Fruit fly (Drosophila melanogaster) whole organism, embryonic: ENCODE results near the gene CG8206.

Experiments
- Abd-B ChIP-seq: fragments of 200-800 bp; sonication (Bioruptor generic); optimal IDR thresholded peaks from 2 replicates; lab custom pipeline; 2018; ENCODE audit warnings: missing biosample characterization, mild to moderate bottlenecking, missing genetic modification characterization, moderate library complexity
- Bdp1 ChIP-seq: fragments of 200-800 bp; sonication (Bioruptor generic); optimal IDR thresholded peaks from 3 replicates; lab custom pipeline; 2016; ENCODE audit warnings: missing biosample characterization, missing genetic modification characterization
- CG10267 ChIP-seq: fragments of 200-800 bp; sonication (Bioruptor generic); optimal IDR thresholded peaks from 2 replicates; lab custom pipeline; 2018; ENCODE audit warnings: missing biosample characterization, mild to moderate bottlenecking, missing genetic modification characterization, moderate library complexity
- CG11696 ChIP-seq: fragments of 200-800 bp; sonication (Bioruptor generic); IDR thresholded peaks from 2 replicates; pipeline ENCODE4 v1.3.6; 2022; ENCODE audit warnings: missing biosample characterization, missing genetic modification characterization
- CG12071 ChIP-seq: fragments of 200-800 bp; sonication (Bioruptor generic); optimal IDR thresholded peaks from 3 replicates; lab custom pipeline; 2018; ENCODE audit warnings: missing biosample characterization, mild to moderate bottlenecking, missing genetic modification characterization
- CG1233 ChIP-seq: fragments of 200-800 bp; sonication (Bioruptor generic); optimal IDR thresholded peaks from 4 replicates; lab custom pipeline; 2018; ENCODE audit warnings: missing biosample characterization, mild to moderate bottlenecking, missing genetic modification characterization
- CG14965 ChIP-seq: fragments of 200-800 bp; sonication (Bioruptor generic); optimal IDR thresholded peaks from 2 replicates; lab custom pipeline; 2016; ENCODE audit warnings: missing biosample characterization, missing genetic modification characterization, borderline replicate concordance
- CG16863 ChIP-seq: fragments of 200-800 bp; sonication (Bioruptor generic); optimal IDR thresholded peaks from 3 replicates; lab custom pipeline; 2016; ENCODE audit warnings: missing biosample characterization, missing genetic modification characterization
- CG18262 ChIP-seq: fragments of 200-800 bp; optimal IDR thresholded peaks from 3 replicates; lab custom pipeline; 2019; ENCODE audit warnings: missing biosample characterization, mild to moderate bottlenecking, missing genetic modification characterization, moderate library complexity
- CG1832 ChIP-seq: fragments of 200-800 bp; sonication (Bioruptor generic); optimal IDR thresholded peaks from 2 replicates; lab custom pipeline; 2017; ENCODE audit warnings: missing biosample characterization, mild to moderate bottlenecking, missing genetic modification characterization, inconsistent platforms
- CG31441 ChIP-seq: fragments of 200-800 bp; sonication (Bioruptor generic); IDR thresholded peaks from 2 replicates; pipeline ENCODE4 v1.3.6; 2022; ENCODE audit warnings: missing biosample characterization, missing genetic modification characterization
- CG5245 ChIP-seq: fragments of 200-800 bp; sonication (Bioruptor generic); optimal IDR thresholded peaks from 3 replicates; lab custom pipeline; 2016; ENCODE audit warnings: missing biosample characterization, missing genetic modification characterization
- CG6854 ChIP-seq: fragments of 200-800 bp; sonication (Bioruptor generic); optimal IDR thresholded peaks from 3 replicates; lab custom pipeline; 2017; ENCODE audit warnings: missing biosample characterization, mild to moderate bottlenecking, missing genetic modification characterization
- CG7271 ChIP-seq: fragments of 200-800 bp; sonication (Bioruptor generic); optimal IDR thresholded peaks from 2 replicates; lab custom pipeline; 2018; ENCODE audit warnings: missing biosample characterization, mild to moderate bottlenecking, missing genetic modification characterization, moderate library complexity
- Dbx ChIP-seq: fragments of 200-800 bp; sonication (Bioruptor generic); IDR thresholded peaks from 3 replicates; pipeline ENCODE4 v1.3.6; 2022; ENCODE audit warnings: missing biosample characterization, missing genetic modification characterization
- Dek ChIP-seq: fragments of 200-800 bp; sonication (Bioruptor generic); optimal IDR thresholded peaks from 3 replicates; lab custom pipeline; 2019; ENCODE audit warnings: missing biosample characterization, mild to moderate bottlenecking, missing genetic modification characterization, moderate library complexity
- ERR ChIP-seq: fragments of 200-800 bp; sonication (Bioruptor generic); optimal IDR thresholded peaks from 2 replicates; lab custom pipeline; 2016; ENCODE audit warnings: missing biosample characterization, missing genetic modification characterization
- Ets97D ChIP-seq: fragments of 200-800 bp; sonication (Bioruptor generic); optimal IDR thresholded peaks from 3 replicates; lab custom pipeline; 2016; ENCODE audit warnings: missing biosample characterization, missing genetic modification characterization
- Gsc ChIP-seq: fragments of 200-800 bp; sonication (Bioruptor generic); IDR thresholded peaks from 2 replicates; pipeline ENCODE4 v1.3.6; 2022; ENCODE audit warnings: missing biosample characterization, missing genetic modification characterization
- HLH4C ChIP-seq: fragments of 200-800 bp; sonication (Bioruptor generic); IDR thresholded peaks from 3 replicates; pipeline ENCODE4 v1.3.6; 2022; ENCODE audit warnings: missing biosample characterization, missing genetic modification characterization; ENCODE audit not compliant: partially characterized antibody
- Hr39 ChIP-seq: fragments of >200 bp; optimal IDR thresholded peaks from 2 replicates; lab custom pipeline; 2017
- Mrtf ChIP-seq: fragments of 200-800 bp; sonication (Bioruptor generic); IDR thresholded peaks from 3 replicates; pipeline ENCODE4 v1.3.6; 2022; ENCODE audit warnings: missing biosample characterization, missing genetic modification characterization
- Oli ChIP-seq: fragments of 200-800 bp; sonication (Bioruptor generic); optimal IDR thresholded peaks from 2 replicates; lab custom pipeline; 2018; ENCODE audit warnings: missing biosample characterization, mild to moderate bottlenecking, missing genetic modification characterization, moderate library complexity
- Optix ChIP-seq: fragments of 200-800 bp; sonication (Bioruptor generic); IDR thresholded peaks from 3 replicates; pipeline ENCODE4 v1.3.6; 2022; ENCODE audit warnings: missing biosample characterization, missing genetic modification characterization
- Sox102F ChIP-seq: fragments of 200-800 bp; sonication (Bioruptor generic); optimal IDR thresholded peaks from 2 replicates; lab custom pipeline; 2018; ENCODE audit warnings: missing biosample characterization, mild to moderate bottlenecking, missing genetic modification characterization, moderate library complexity
- YL-1 ChIP-seq: fragments of 200-800 bp; sonication (Bioruptor generic); optimal IDR thresholded peaks from 3 replicates; lab custom pipeline; 2017; ENCODE audit warnings: missing biosample characterization, mild to moderate bottlenecking, missing genetic modification characterization
- bcd ChIP-seq: fragments of 200-800 bp; sonication (Bioruptor generic); optimal IDR thresholded peaks from 2 replicates; lab custom pipeline; 2017; ENCODE audit warnings: missing biosample characterization, mild to moderate bottlenecking, missing genetic modification characterization
- chm ChIP-seq: fragments of 200-800 bp; sonication (Bioruptor generic); IDR thresholded peaks from 2 replicates; pipeline ENCODE4 v1.3.6; 2022; ENCODE audit warnings: missing biosample characterization, missing genetic modification characterization
- chn ChIP-seq: fragments of 200-800 bp; sonication (Bioruptor generic); optimal IDR thresholded peaks from 2 replicates; lab custom pipeline; 2016; ENCODE audit warnings: missing biosample characterization, missing genetic modification characterization
- dmrt99B ChIP-seq: fragments of 200-800 bp; sonication (Bioruptor generic); optimal IDR thresholded peaks from 2 replicates; lab custom pipeline; 2018; ENCODE audit warnings: missing biosample characterization, mild to moderate bottlenecking, missing genetic modification characterization, moderate library complexity
- emc ChIP-seq: fragments of 200-800 bp; sonication (Bioruptor generic); optimal IDR thresholded peaks from 2 replicates; lab custom pipeline; 2016; ENCODE audit warnings: missing biosample characterization, missing genetic modification characterization
- ewg ChIP-seq: fragments of 200-800 bp; sonication (Bioruptor generic); optimal IDR thresholded peaks from 3 replicates; lab custom pipeline; 2017; ENCODE audit warnings: mild to moderate bottlenecking, missing biosample characterization, missing genetic modification reagents, missing genetic modification characterization
- gcm ChIP-seq: fragments of 200-800 bp; sonication (Bioruptor generic); optimal IDR thresholded peaks from 2 replicates; lab custom pipeline; 2019; ENCODE audit warnings: missing biosample characterization, mild to moderate bottlenecking, missing genetic modification characterization, moderate library complexity
- gcm2 ChIP-seq: fragments of 200-800 bp; sonication (Bioruptor generic); optimal IDR thresholded peaks from 2 replicates; lab custom pipeline; 2016; ENCODE audit warnings: missing biosample characterization, missing genetic modification characterization
- ind ChIP-seq: fragments of 200-800 bp; sonication (Bioruptor generic); optimal IDR thresholded peaks from 3 replicates; lab custom pipeline; 2016; ENCODE audit warnings: missing biosample characterization, missing genetic modification characterization
- ken ChIP-seq: fragments of 200-800 bp; sonication (Bioruptor generic); IDR thresholded peaks from 3 replicates; pipeline ENCODE4 v1.3.6; 2022; ENCODE audit warnings: missing biosample characterization, missing genetic modification characterization
- lbe ChIP-seq: fragments of 200-800 bp; sonication (Bioruptor generic); optimal IDR thresholded peaks from 2 replicates; lab custom pipeline; 2016; ENCODE audit warnings: missing biosample characterization, mild to moderate bottlenecking, missing genetic modification characterization
- nau ChIP-seq: fragments of 200-800 bp; sonication (Bioruptor generic); optimal IDR thresholded peaks from 3 replicates; lab custom pipeline; 2017; ENCODE audit warnings: missing biosample characterization, mild to moderate bottlenecking, missing genetic modification characterization, missing genetic modification reagents
- pita ChIP-seq: fragments of 200-800 bp; sonication (Bioruptor generic); optimal IDR thresholded peaks from 2 replicates; lab custom pipeline; 2017; ENCODE audit warnings: missing biosample characterization, mild to moderate bottlenecking, missing genetic modification characterization
- ro ChIP-seq: fragments of 200-800 bp; sonication (Bioruptor generic); IDR thresholded peaks from 2 replicates; pipeline ENCODE4 v1.3.6; 2022; ENCODE audit warnings: missing biosample characterization, missing genetic modification characterization
- sima ChIP-seq: fragments of 200-800 bp; sonication (Bioruptor generic); optimal IDR thresholded peaks from 2 replicates; lab custom pipeline; 2016; ENCODE audit warnings: missing biosample characterization, missing genetic modification characterization
- slbo ChIP-seq: fragments of 200-800 bp; sonication (Bioruptor generic); IDR thresholded peaks from 2 replicates; pipeline ENCODE4 v1.3.6; 2022; ENCODE audit warnings: missing biosample characterization, missing genetic modification characterization
- sr ChIP-seq: fragments of 200-800 bp; sonication (Bioruptor generic); IDR thresholded peaks from 3 replicates; pipeline ENCODE4 v1.3.6; 2022; ENCODE audit warnings: missing biosample characterization, missing genetic modification characterization
- tap ChIP-seq: fragments of 200-800 bp; optimal IDR thresholded peaks from 3 replicates; lab custom pipeline; 2019; ENCODE audit warnings: missing biosample characterization, mild to moderate bottlenecking, missing genetic modification characterization, moderate library complexity
- tgo ChIP-seq: fragments of 200-800 bp; sonication (Bioruptor generic); IDR thresholded peaks from 3 replicates; pipeline ENCODE4 v1.3.6; 2022; ENCODE audit warnings: missing biosample characterization, missing genetic modification characterization
- toy ChIP-seq: fragments of 200-800 bp; sonication (Bioruptor generic); IDR thresholded peaks from 2 replicates; pipeline ENCODE4 v1.3.6; 2022; ENCODE audit warnings: missing biosample characterization, missing genetic modification characterization
- tup ChIP-seq: fragments of 200-800 bp; sonication (Bioruptor generic); optimal IDR thresholded peaks from 2 replicates; lab custom pipeline; 2016; ENCODE audit warnings: missing biosample characterization, mild to moderate bottlenecking, missing genetic modification characterization, moderate library complexity
- unpg ChIP-seq: fragments of 200-800 bp; sonication (Bioruptor generic); optimal IDR thresholded peaks from 3 replicates; lab custom pipeline; 2018; ENCODE audit warnings: missing biosample characterization, mild to moderate bottlenecking, missing genetic modification characterization, moderate library complexity
- wor ChIP-seq: fragments of 200-800 bp; sonication (Bioruptor generic); IDR thresholded peaks from 2 replicates; pipeline ENCODE4 v1.3.6; 2022; ENCODE audit warnings: missing biosample characterization, missing genetic modification characterization
- z ChIP-seq: fragments of 200-800 bp; sonication (Bioruptor generic); IDR thresholded peaks from 3 replicates; pipeline ENCODE4 v1.3.6; 2022; ENCODE audit warnings: missing biosample characterization, missing genetic modification characterization
- zfh2 ChIP-seq: fragments of 200-800 bp; sonication (Bioruptor generic); optimal IDR thresholded peaks from 2 replicates; lab custom pipeline; 2016; ENCODE audit warnings: missing biosample characterization, missing genetic modification characterization

CG8206 gene

DNA sequence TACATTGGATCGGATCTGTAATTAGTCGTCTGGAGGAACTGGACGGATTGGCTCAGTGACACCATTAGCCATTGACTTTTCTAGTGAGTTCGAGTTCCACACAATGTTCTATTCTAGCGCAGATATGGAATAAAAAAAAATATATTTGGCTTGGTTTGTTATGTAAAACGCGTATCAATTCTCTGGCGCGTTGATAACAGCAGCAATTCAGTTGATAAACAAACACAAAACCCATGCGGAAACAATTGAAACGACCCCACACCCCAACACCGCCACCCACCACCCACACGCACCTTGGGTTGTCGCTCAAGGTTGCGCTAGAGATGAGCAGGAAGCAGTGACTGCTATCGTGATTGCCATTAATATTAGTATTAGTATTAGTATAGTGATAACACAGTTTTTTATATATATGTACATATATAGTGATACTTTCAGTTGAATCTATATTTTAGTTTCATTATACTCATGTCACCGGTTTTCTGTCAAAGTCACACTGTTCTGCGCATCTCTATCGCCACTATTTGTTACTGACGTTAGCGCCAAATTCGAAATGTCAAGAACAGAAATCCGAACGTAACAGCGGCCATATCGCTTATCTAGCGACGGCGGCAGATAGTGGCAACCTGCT lies 41.3 kb upstream of the CG8206 start (continued):
- TF ChIP-seq sr (GFP tag; lab: Robert Waterston, UW), result peak; percentile 89
- TF ChIP-seq chn, result peak; percentile 87
- peak; percentile 91 for TF ChIP-seq Sox102F (GFP tag; lab: Kevin White, UChicago)
- peak; percentile 97 for TF ChIP-seq CG31441 (GFP tag; lab: Robert Waterston, UW)
- TF ChIP-seq Optix (GFP tag; lab: Robert Waterston, UW), result peak; percentile 87
- peak; percentile 82 for TF ChIP-seq tup (GFP tag; lab: Kevin White, UChicago)
- no peak for TF ChIP-seq Ets97D (GFP tag; lab: Kevin White, UChicago)
- TF ChIP-seq slbo, result peak; percentile 96
- peak; percentile 94 for TF ChIP-seq dmrt99B (tag; lab: Kevin White, UChicago)
- TF ChIP-seq CG14965 (GFP tag; lab: Kevin White, UChicago), result no peak
- TF ChIP-seq CG18262 (tag; lab: Kevin White, UChicago), result peak; percentile 87
- peak; percentile 66 for TF ChIP-seq lbe (GFP tag; lab: Kevin White, UChicago)
- peak; percentile 73 for TF ChIP-seq CG11696
- peak; percentile 77 for TF ChIP-seq toy
- no peak for TF ChIP-seq HLH4C
- peak; percentile 21 for TF ChIP-seq ERR (GFP tag; lab: Kevin White, UChicago)
- no peak for TF ChIP-seq pita (GFP tag; lab: Kevin White, UChicago)
- TF ChIP-seq sima, result no peak
- TF ChIP-seq CG1832, result no peak
- TF ChIP-seq CG7271 (tag; lab: Kevin White, UChicago), result peak; percentile 79
- TF ChIP-seq Mrtf (GFP tag; lab: Robert Waterston, UW), result peak; percentile 91
- TF ChIP-seq CG10267 (tag; lab: Kevin White, UChicago), result peak; percentile 86
- peak; percentile 90 for TF ChIP-seq CG6854 (GFP tag; lab: Kevin White, UChicago)
- peak; percentile 90 for TF ChIP-seq Oli (tag; lab: Kevin White, UChicago)
- peak; percentile 91 for TF ChIP-seq nau (GFP tag; lab: Kevin White, UChicago)
- TF ChIP-seq gcm2, result peak; percentile 31
- peak; percentile 90 for TF ChIP-seq tap
- TF ChIP-seq zfh2 (GFP tag; lab: Kevin White, UChicago), result peak; percentile 77
- peak; percentile 94 for TF ChIP-seq tgo (GFP tag; lab: Robert Waterston, UW)
- TF ChIP-seq CG16863, result no peak
- peak; percentile 40 for TF ChIP-seq YL-1 (GFP tag; lab: Kevin White, UChicago)
- TF ChIP-seq CG12071, result peak; percentile 89
- TF ChIP-seq emc (GFP tag; lab: Kevin White, UChicago), result no peak
- TF ChIP-seq ro (GFP tag; lab: Robert Waterston, UW), result peak; percentile 77
- peak; percentile 92 for TF ChIP-seq chm (GFP tag; lab: Robert Waterston, UW)
- TF ChIP-seq z (GFP tag; lab: Robert Waterston, UW), result 0 out of 3 replicates have a peak, but pooled peaks have one; percentile 19
- peak; percentile 95 for TF ChIP-seq bcd (GFP tag; lab: Kevin White, UChicago)
- peak; percentile 88 for TF ChIP-seq CG1233
- peak; percentile 71 for TF ChIP-seq Gsc (GFP tag; lab: Robert Waterston, UW)
- TF ChIP-seq CG5245, result peak; percentile 79
- peak; percentile 57 for TF ChIP-seq Bdp1 (GFP tag; lab: Kevin White, UChicago)
- TF ChIP-seq ken (GFP tag; lab: Robert Waterston, UW), result peak; percentile 94
- peak; percentile 94 for TF ChIP-seq ind
- peak; percentile 85 for TF ChIP-seq gcm (GFP tag; lab: Kevin White, UChicago)
- peak; percentile 82 for TF ChIP-seq wor (GFP tag; lab: Robert Waterston, UW)
- peak; percentile 80 for TF ChIP-seq ewg
- peak; percentile 89 for TF ChIP-seq Abd-B (GFP tag; lab: Kevin White, UChicago)
- TF ChIP-seq Dbx, result peak; percentile 97
- TF ChIP-seq unpg, result peak; percentile 94
- TF ChIP-seq Hr39, result no peak
- peak; percentile 93 for TF ChIP-seq Dek (tag; lab: Kevin White, UChicago)
